Fruit fly (Drosophila melanogaster) whole organism, embryonic: ENCODE measurements around the gene dor.

Source experiments
- CG3281 ChIP-seq: fragments of 200-800 bp; sonication (Bioruptor generic); optimal IDR thresholded peaks from 3 replicates; lab custom pipeline; 2017; ENCODE audit warnings: missing biosample characterization, mild to moderate bottlenecking, missing genetic modification characterization
- CG5180 ChIP-seq: fragments of 200-800 bp; sonication (Bioruptor generic); optimal IDR thresholded peaks from 3 replicates; lab custom pipeline; 2017; ENCODE audit warnings: missing biosample characterization, missing genetic modification characterization, mild to moderate bottlenecking, moderate library complexity, missing genetic modification reagents
- Ravus ChIP-seq: fragments of 200-800 bp; sonication (Bioruptor generic); IDR thresholded peaks from 2 replicates; pipeline ENCODE4 v1.3.6; 2022; ENCODE audit warnings: missing biosample characterization, missing genetic modification characterization
- gce ChIP-seq: fragments of 200-800 bp; sonication (Bioruptor generic); IDR thresholded peaks from 3 replicates; pipeline ENCODE4 v1.3.6; 2022; ENCODE audit warnings: missing biosample characterization, missing genetic modification characterization
- grau ChIP-seq: fragments of 200-800 bp; optimal IDR thresholded peaks from 3 replicates; lab custom pipeline; 2019; ENCODE audit warnings: missing biosample characterization, mild to moderate bottlenecking, missing genetic modification characterization, moderate library complexity
- maf-S ChIP-seq: fragments of 200-800 bp; sonication (Bioruptor generic); optimal IDR thresholded peaks from 2 replicates; lab custom pipeline; 2016; ENCODE audit warnings: missing biosample characterization, missing genetic modification characterization
- slou ChIP-seq: fragments of 200-800 bp; sonication (Bioruptor generic); optimal IDR thresholded peaks from 3 replicates; lab custom pipeline; 2016; ENCODE audit warnings: missing biosample characterization, missing genetic modification characterization
- trh ChIP-seq: fragments of 200-800 bp; sonication (Bioruptor generic); optimal IDR thresholded peaks from 2 replicates; lab custom pipeline; 2016; ENCODE audit warnings: missing biosample characterization, missing genetic modification characterization
- vnd ChIP-seq: fragments of 200-800 bp; sonication (Bioruptor generic); IDR thresholded peaks from 3 replicates; pipeline ENCODE4 v1.3.6; 2022; ENCODE audit warnings: missing biosample characterization, missing genetic modification characterization; ENCODE audit not compliant: partially characterized antibody

DNA sequence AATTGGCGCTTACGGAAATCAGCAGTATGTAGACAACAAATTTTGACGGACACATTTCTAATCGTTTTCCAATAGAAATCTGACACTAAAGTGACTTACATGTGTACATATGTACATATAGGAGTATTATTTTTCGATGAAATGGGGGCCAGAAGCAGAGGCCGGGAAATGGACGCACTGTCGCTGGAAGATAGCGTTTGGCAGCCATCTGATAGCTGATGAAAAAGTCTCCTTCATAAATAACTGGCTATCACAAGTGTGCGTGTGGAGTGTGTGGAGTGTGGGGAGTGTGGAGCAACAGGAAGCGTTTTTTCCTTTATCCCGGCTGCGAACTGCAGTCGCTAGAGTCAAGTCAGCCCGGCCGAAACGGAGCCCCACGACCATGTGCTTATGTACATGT lies 45.2 kb downstream of the dor start, which contains the start of gene CG3795:
- TF ChIP-seq maf-S (no peak), grau (tag; lab: Kevin White, UChicago) (no peak), CG3281 (no peak), slou (GFP tag; lab: Kevin White, UChicago) (no peak), vnd (GFP tag; lab: Robert Waterston, UW) (no peak), Ravus (GFP tag; lab: Robert Waterston, UW) (no peak), CG5180 (GFP tag; lab: Kevin White, UChicago) (no peak), trh (no peak), gce (no peak)
